Worm (Caenorhabditis elegans): Measurements from ENCODE around the gene lido-10.

- no peak for TF ChIP-seq sdc-2 (tag; optimal IDR thresholded peaks at IDR 0.05)
- TF ChIP-seq ama-1 (optimal IDR thresholded peaks at IDR 0.05): no peak
- TF ChIP-seq ceh-24 (tag; optimal IDR thresholded peaks at IDR 0.05): no peak
- no peak for TF ChIP-seq fkh-10 (GFP tag; optimal IDR thresholded peaks at IDR 0.05)
- no peak for TF ChIP-seq pqm-1 (tag; optimal IDR thresholded peaks at IDR 0.05)
- TF ChIP-seq unc-55 (GFP tag; optimal IDR thresholded peaks at IDR 0.05): no peak
Observed at ce11 chrII:3024655-3025054, 22.3 kb downstream of the lido-10 start.
